Worm (Caenorhabditis elegans) whole organism, L4 larva: ENCODE data around the gene F01F1.14.

Experiments used
- ama-1 ChIP-seq: fragments of 150-350 bp; optimal IDR thresholded peaks from 2 replicates; lab custom pipeline; 2014; ENCODE audit warnings: inconsistent platforms, mixed read lengths
- nhr-237 ChIP-seq: sonication (generic microtip); optimal IDR thresholded peaks from 2 replicates; lab custom pipeline; 2017; ENCODE audit warnings: missing biosample characterization, missing genetic modification characterization
- pqm-1 ChIP-seq: sonication (generic microtip); optimal IDR thresholded peaks from 2 replicates; lab custom pipeline; 2017; ENCODE audit warnings: missing biosample characterization, missing genetic modification characterization

- TF ChIP-seq ama-1 (lab: Kevin White, UChicago) (no peak), nhr-237 (no peak), pqm-1 (tag; lab: Kevin White, UChicago) (no peak)
Measured at ce11 chrIII:5925724-5926123, 43.0 kb upstream of the F01F1.14 start, which contains the start of the genes dnc-2 and bcl-7.
